Fruit fly (Drosophila melanogaster) whole organism, pupa: ENCODE results near the gene CG33795.

Experiments
- CG10348 ChIP-seq: fragments of 200-800 bp; sonication (Bioruptor generic); IDR thresholded peaks from 2 replicates; pipeline ENCODE4 v1.3.6; 2022; ENCODE audit warnings: missing biosample characterization, missing genetic modification characterization
- CG12605 ChIP-seq: fragments of 200-800 bp; sonication (Bioruptor generic); IDR thresholded peaks from 2 replicates; pipeline ENCODE4 v1.3.6; 2022; ENCODE audit warnings: missing biosample characterization, missing genetic modification characterization
- CG13204 ChIP-seq: fragments of 200-800 bp; sonication (Bioruptor generic); optimal IDR thresholded peaks from 2 replicates; lab custom pipeline; 2018; ENCODE audit warnings: missing biosample characterization, mild to moderate bottlenecking, missing genetic modification characterization, moderate library complexity
- CG14655 ChIP-seq: fragments of 200-800 bp; sonication (Bioruptor generic); optimal IDR thresholded peaks from 3 replicates; lab custom pipeline; 2017; ENCODE audit warnings: mild to moderate bottlenecking, missing biosample characterization, missing genetic modification reagents, missing genetic modification characterization
- CG15710 ChIP-seq: fragments of 200-800 bp; sonication (Bioruptor generic); optimal IDR thresholded peaks from 2 replicates; lab custom pipeline; 2018; ENCODE audit warnings: missing biosample characterization, mild to moderate bottlenecking, missing genetic modification characterization, moderate library complexity
- CG17806 ChIP-seq: fragments of 200-800 bp; sonication (Bioruptor generic); optimal IDR thresholded peaks from 2 replicates; lab custom pipeline; 2018; ENCODE audit warnings: missing biosample characterization, mild to moderate bottlenecking, missing genetic modification characterization, moderate library complexity
- CG32121 ChIP-seq: fragments of 200-800 bp; sonication (Bioruptor generic); IDR thresholded peaks from 2 replicates; pipeline ENCODE4 v1.3.6; 2022; ENCODE audit warnings: missing biosample characterization, missing genetic modification characterization
- CG34367 ChIP-seq: fragments of 200-800 bp; sonication (Bioruptor generic); optimal IDR thresholded peaks from 2 replicates; lab custom pipeline; 2018; ENCODE audit warnings: missing biosample characterization, mild to moderate bottlenecking, missing genetic modification characterization
- CG4496 ChIP-seq: fragments of 200-800 bp; sonication (Bioruptor generic); IDR thresholded peaks from 3 replicates; pipeline ENCODE4 v1.3.6; 2022; ENCODE audit warnings: missing biosample characterization, missing genetic modification characterization
- CG8159 ChIP-seq: fragments of 200-800 bp; sonication (Bioruptor generic); optimal IDR thresholded peaks from 3 replicates; lab custom pipeline; 2018; ENCODE audit warnings: missing biosample characterization, mild to moderate bottlenecking, missing genetic modification characterization, moderate library complexity
- CG8301 ChIP-seq: fragments of 200-800 bp; sonication (Bioruptor generic); optimal IDR thresholded peaks from 2 replicates; lab custom pipeline; 2018; ENCODE audit warnings: missing biosample characterization, mild to moderate bottlenecking, missing genetic modification characterization
- CG9948 ChIP-seq: fragments of 200-800 bp; sonication (Bioruptor generic); optimal IDR thresholded peaks from 2 replicates; lab custom pipeline; 2018; ENCODE audit warnings: missing biosample characterization, mild to moderate bottlenecking, missing genetic modification characterization, moderate library complexity
- D1 ChIP-seq: fragments of 200-800 bp; sonication (Bioruptor generic); optimal IDR thresholded peaks from 2 replicates; lab custom pipeline; 2018; ENCODE audit warnings: missing biosample characterization, mild to moderate bottlenecking, missing genetic modification characterization, moderate library complexity
- EcR ChIP-seq: fragments of 200-800 bp; sonication (Bioruptor generic); optimal IDR thresholded peaks from 3 replicates; lab custom pipeline; 2019; ENCODE audit warnings: missing biosample characterization, missing genetic modification characterization, mild to moderate bottlenecking, moderate library complexity, missing genetic modification reagents
- Ets98B ChIP-seq: fragments of 200-800 bp; sonication (Bioruptor generic); IDR thresholded peaks from 2 replicates; pipeline ENCODE4 v1.3.6; 2022; ENCODE audit warnings: missing biosample characterization, missing genetic modification characterization
- Pif1A ChIP-seq: fragments of 200-800 bp; sonication (Bioruptor generic); optimal IDR thresholded peaks from 3 replicates; lab custom pipeline; 2016; ENCODE audit warnings: missing biosample characterization, missing genetic modification characterization
- Pif1B ChIP-seq: fragments of 200-800 bp; sonication (Bioruptor generic); optimal IDR thresholded peaks from 3 replicates; lab custom pipeline; 2016; ENCODE audit warnings: missing biosample characterization, missing genetic modification characterization
- Snoo ChIP-seq: fragments of 200-800 bp; sonication (Bioruptor generic); optimal IDR thresholded peaks from 3 replicates; lab custom pipeline; 2017; ENCODE audit warnings: missing biosample characterization, mild to moderate bottlenecking, missing genetic modification characterization, inconsistent platforms
- fd96Ca ChIP-seq: fragments of 200-800 bp; sonication (Bioruptor generic); IDR thresholded peaks from 3 replicates; pipeline ENCODE4 v1.3.6; 2022; ENCODE audit warnings: missing biosample characterization, missing genetic modification characterization
- gl ChIP-seq: fragments of 200-800 bp; sonication (Bioruptor generic); optimal IDR thresholded peaks from 2 replicates; lab custom pipeline; 2018; ENCODE audit warnings: missing biosample characterization, mild to moderate bottlenecking, missing genetic modification characterization
- rn ChIP-seq: fragments of 200-800 bp; sonication (Bioruptor generic); IDR thresholded peaks from 2 replicates; pipeline ENCODE4 v1.3.6; 2022; ENCODE audit warnings: missing biosample characterization, missing genetic modification characterization

Gene CG33795

DNA sequence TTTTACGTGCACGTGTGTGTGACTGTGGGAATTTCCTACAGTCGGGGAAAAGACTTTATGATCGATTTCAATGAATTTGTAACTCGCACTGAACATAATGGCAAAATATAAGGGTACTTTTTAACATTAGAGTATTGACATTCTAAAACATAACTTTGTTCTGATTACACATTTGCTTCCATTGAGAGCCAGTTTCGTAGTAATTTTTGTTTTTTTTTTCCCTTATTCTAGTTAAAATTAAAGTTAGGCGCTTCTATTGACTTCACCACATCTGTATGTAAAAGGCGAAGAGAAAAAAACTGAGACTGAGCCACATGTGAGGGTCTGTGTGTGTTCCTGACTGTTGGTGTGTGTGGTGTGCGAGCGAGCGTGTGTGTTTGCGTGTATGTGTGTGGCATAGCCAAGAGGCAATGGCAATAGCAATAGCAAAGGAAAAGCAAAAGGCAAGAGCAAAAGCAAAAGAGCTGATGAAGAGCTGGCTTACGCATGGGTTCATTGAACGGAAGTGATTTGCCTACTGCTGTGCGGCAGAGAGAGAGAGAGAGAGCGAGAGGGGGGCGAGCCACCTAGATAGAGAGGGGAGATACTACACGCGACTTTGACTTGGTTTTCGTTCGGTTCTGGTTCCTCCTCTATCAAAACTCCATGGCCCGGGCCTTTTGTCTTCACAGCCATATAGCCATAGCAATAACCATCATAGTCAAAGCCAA lies 9.2 kb downstream of the CG33795 start:
- TF ChIP-seq CG8159 (tag; lab: Kevin White, UChicago) (peak; percentile 72), fd96Ca (peak; percentile 52), CG32121 (GFP tag; lab: Robert Waterston, UW) (peak; percentile 39; the same call in 1 of the 2 replicates), CG14655 (GFP tag; lab: Kevin White, UChicago) (peak; percentile 90), CG10348 (GFP tag; lab: Robert Waterston, UW) (0 out of 2 replicates have a peak, but pooled peaks have one; percentile 10), Pif1B (GFP tag; lab: Kevin White, UChicago) (peak; percentile 61), Ets98B (peak; percentile 74), CG13204 (GFP tag; lab: Kevin White, UChicago) (no peak), CG8301 (peak; percentile 88), CG17806 (peak; percentile 64), D1 (tag; lab: Kevin White, UChicago) (no peak), rn (GFP tag; lab: Robert Waterston, UW) (no peak), Pif1A (GFP tag; lab: Kevin White, UChicago) (peak; percentile 82), gl (tag; lab: Kevin White, UChicago) (no peak), CG4496 (GFP tag; lab: Robert Waterston, UW) (peak; percentile 65), CG12605 (peak; percentile 48; the same call in 1 of the 2 replicates), Snoo (tag; lab: Kevin White, UChicago) (peak; percentile 18), CG15710 (tag; lab: Kevin White, UChicago) (peak; percentile 75), CG9948 (tag; lab: Kevin White, UChicago) (peak; percentile 66), CG34367 (tag; lab: Kevin White, UChicago) (peak; percentile 63), EcR (GFP tag; lab: Kevin White, UChicago) (peak; percentile 95)

DNA sequence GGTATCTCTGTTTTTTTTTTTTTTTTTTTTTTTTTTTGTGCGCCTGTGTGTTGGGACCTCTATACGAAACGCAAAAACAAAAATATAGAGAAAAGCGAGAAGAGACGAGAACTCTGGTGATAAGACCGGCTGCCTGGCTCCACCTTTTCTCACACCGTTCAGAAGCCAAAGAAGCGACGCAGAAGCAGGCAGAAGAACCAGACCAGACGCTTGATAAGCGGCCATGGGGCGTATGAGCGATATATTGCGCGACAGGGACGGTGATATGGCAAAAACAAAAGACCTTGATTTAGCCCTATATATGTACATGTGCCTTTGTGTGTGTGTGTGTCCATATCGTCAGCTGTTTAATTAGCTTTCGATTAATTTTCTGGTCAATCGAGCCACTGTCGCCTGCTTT lies 10.0 kb downstream of the CG33795 start:
- TF ChIP-seq EcR (GFP tag; lab: Kevin White, UChicago) (peak; percentile 40), CG32121 (GFP tag; lab: Robert Waterston, UW) (no peak)

DNA sequence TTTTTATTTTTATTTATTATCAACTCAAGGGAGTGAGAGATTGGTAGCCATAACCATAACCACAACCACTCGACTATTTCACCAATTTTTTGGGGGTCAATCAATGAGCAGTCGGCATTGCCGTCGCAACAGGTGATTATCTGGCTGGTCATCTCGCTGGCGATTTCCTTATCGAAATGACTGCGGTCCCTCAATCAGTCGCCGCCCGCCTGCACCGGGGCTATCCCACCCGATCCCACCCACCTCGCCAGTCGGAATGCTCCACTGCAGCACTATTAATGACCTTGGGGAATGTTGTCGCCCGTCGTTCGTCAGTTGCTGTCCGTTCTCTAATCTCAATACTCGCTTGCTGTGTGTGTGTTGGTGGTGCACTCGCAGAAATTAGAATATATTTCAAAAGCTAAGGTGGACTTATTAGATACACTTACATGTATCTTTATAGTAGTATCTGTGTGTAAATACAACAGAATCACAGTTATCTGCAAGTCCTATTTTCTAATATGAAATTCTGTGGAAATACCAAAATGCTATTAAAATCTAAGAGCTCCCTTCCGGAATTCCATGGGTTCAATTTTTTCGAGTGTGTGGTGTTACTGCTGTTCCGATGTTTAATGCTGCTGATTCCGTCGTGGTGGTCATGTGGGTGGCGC lies 10.6 kb downstream of the CG33795 start:
- no peak for TF ChIP-seq Ets98B
- no peak for TF ChIP-seq EcR (GFP tag; lab: Kevin White, UChicago)
- peak; percentile 4 for TF ChIP-seq Pif1A (GFP tag; lab: Kevin White, UChicago)
- TF ChIP-seq CG10348 (GFP tag; lab: Robert Waterston, UW): no peak
- TF ChIP-seq CG12605: no peak
- TF ChIP-seq fd96Ca: 0 out of 3 replicates have a peak, but pooled peaks have one; percentile 20
- no peak for TF ChIP-seq D1 (tag; lab: Kevin White, UChicago)
- peak; percentile 40 for TF ChIP-seq CG15710 (tag; lab: Kevin White, UChicago)
- TF ChIP-seq CG14655 (GFP tag; lab: Kevin White, UChicago): peak; percentile 63
- TF ChIP-seq Pif1B (GFP tag; lab: Kevin White, UChicago): no peak
- no peak for TF ChIP-seq rn (GFP tag; lab: Robert Waterston, UW)
- peak; percentile 60 for TF ChIP-seq CG8301
- TF ChIP-seq CG9948 (tag; lab: Kevin White, UChicago): peak; percentile 31
- no peak for TF ChIP-seq Snoo (tag; lab: Kevin White, UChicago)
- peak; percentile 36 for TF ChIP-seq CG17806
- no peak for TF ChIP-seq CG13204 (GFP tag; lab: Kevin White, UChicago)
- TF ChIP-seq gl (tag; lab: Kevin White, UChicago): no peak
- 0 out of 2 replicates have a peak, but pooled peaks have one; percentile 38 for TF ChIP-seq CG32121 (GFP tag; lab: Robert Waterston, UW)
- TF ChIP-seq CG4496 (GFP tag; lab: Robert Waterston, UW): no peak; the same call in 2 of the 3 replicates
- TF ChIP-seq CG8159 (tag; lab: Kevin White, UChicago): peak; percentile 7
- no peak for TF ChIP-seq CG34367 (tag; lab: Kevin White, UChicago)

dm6 chr3L:16160073-16160398 lies 11.1 kb downstream of the CG33795 start:
- TF ChIP-seq CG15710 (tag; lab: Kevin White, UChicago) (no peak), CG8301 (no peak), D1 (tag; lab: Kevin White, UChicago) (no peak), CG4496 (GFP tag; lab: Robert Waterston, UW) (no peak), Pif1A (GFP tag; lab: Kevin White, UChicago) (no peak), CG14655 (GFP tag; lab: Kevin White, UChicago) (no peak), CG34367 (tag; lab: Kevin White, UChicago) (no peak), CG13204 (GFP tag; lab: Kevin White, UChicago) (no peak), EcR (GFP tag; lab: Kevin White, UChicago) (no peak), CG32121 (GFP tag; lab: Robert Waterston, UW) (no peak), gl (tag; lab: Kevin White, UChicago) (no peak), CG8159 (tag; lab: Kevin White, UChicago) (no peak), rn (GFP tag; lab: Robert Waterston, UW) (no peak), Snoo (tag; lab: Kevin White, UChicago) (no peak), Pif1B (GFP tag; lab: Kevin White, UChicago) (no peak), CG12605 (no peak), CG17806 (no peak)
